Worm (Caenorhabditis elegans) whole organism, late embryonic: ENCODE results near the gene cnnm-2.

Source experiments
- C08G9.2 ChIP-seq: sonication (generic microtip); optimal IDR thresholded peaks from 2 replicates; lab custom pipeline; 2016; ENCODE audit warnings: mild to moderate bottlenecking, missing genetic modification characterization, moderate library complexity, missing compliant biosample characterization
- F13H6.1 ChIP-seq: sonication (generic microtip); optimal IDR thresholded peaks from 2 replicates; lab custom pipeline; 2016; ENCODE audit warnings: missing genetic modification characterization, missing compliant biosample characterization
- K02D7.2 ChIP-seq: sonication (generic microtip); optimal IDR thresholded peaks from 2 replicates; lab custom pipeline; 2017; ENCODE audit warnings: mild to moderate bottlenecking, missing genetic modification characterization, missing compliant biosample characterization
- T23F11.4 ChIP-seq: fragments of 200-800 bp; sonication (Bioruptor generic); optimal IDR thresholded peaks from 2 replicates; lab custom pipeline; 2018; ENCODE audit warnings: mild to moderate bottlenecking, missing genetic modification characterization, missing compliant biosample characterization
- ama-1 ChIP-seq: fragments of 150-350 bp; optimal IDR thresholded peaks from 2 replicates; lab custom pipeline; 2014
- ceh-18 ChIP-seq: sonication (generic microtip); optimal IDR thresholded peaks from 2 replicates; lab custom pipeline; 2016; ENCODE audit warnings: missing genetic modification characterization, missing compliant biosample characterization
- ceh-19 ChIP-seq: fragments of 200-800 bp; sonication (Bioruptor generic); optimal IDR thresholded peaks from 2 replicates; lab custom pipeline; 2018; ENCODE audit warnings: mild to moderate bottlenecking, missing genetic modification characterization, missing compliant biosample characterization
- ceh-2 ChIP-seq: sonication (generic microtip); optimal IDR thresholded peaks from 2 replicates; lab custom pipeline; 2016; ENCODE audit warnings: missing genotype, missing genetic modification characterization, missing compliant biosample characterization
- ceh-22 ChIP-seq: sonication (generic microtip); optimal IDR thresholded peaks from 2 replicates; lab custom pipeline; 2017; ENCODE audit warnings: missing biosample characterization, missing genetic modification characterization
- ceh-24 ChIP-seq: sonication (generic microtip); optimal IDR thresholded peaks from 2 replicates; lab custom pipeline; 2016; ENCODE audit warnings: mild to moderate bottlenecking, missing genetic modification characterization, missing compliant biosample characterization
- ceh-30 ChIP-seq: fragments of 150-350 bp; optimal IDR thresholded peaks from 2 replicates; lab custom pipeline; 2014; ENCODE audit warnings: missing biosample characterization, missing genetic modification characterization
- ceh-45 ChIP-seq: fragments of 200-800 bp; sonication (Bioruptor generic); IDR thresholded peaks from 2 replicates; pipeline ENCODE4 v1.3.6; 2022; ENCODE audit warnings: missing genetic modification reagents, missing genetic modification characterization, missing compliant biosample characterization
- ceh-6 ChIP-seq: fragments of 200-800 bp; sonication (Bioruptor generic); optimal IDR thresholded peaks from 2 replicates; lab custom pipeline; 2018; ENCODE audit warnings: mild to moderate bottlenecking, missing genetic modification characterization, missing compliant biosample characterization
- ceh-9 ChIP-seq: sonication (generic microtip); optimal IDR thresholded peaks from 2 replicates; lab custom pipeline; 2016; ENCODE audit warnings: mild to moderate bottlenecking, missing genetic modification characterization, inconsistent platforms, missing compliant biosample characterization
- che-1 ChIP-seq: sonication (generic microtip); optimal IDR thresholded peaks from 2 replicates; lab custom pipeline; 2016; ENCODE audit warnings: mild to moderate bottlenecking, missing genetic modification characterization, missing compliant biosample characterization
- dve-1 ChIP-seq: sonication (generic microtip); optimal IDR thresholded peaks from 2 replicates; lab custom pipeline; 2017; ENCODE audit warnings: antibody characterized with exemption, mild to moderate bottlenecking, missing genetic modification characterization, missing compliant biosample characterization
- elt-2 ChIP-seq: sonication (generic microtip); optimal IDR thresholded peaks from 2 replicates; lab custom pipeline; 2016; ENCODE audit warnings: missing genetic modification reagents, missing genetic modification characterization, missing compliant biosample characterization
- elt-4 ChIP-seq: sonication (generic microtip); optimal IDR thresholded peaks from 2 replicates; lab custom pipeline; 2016; ENCODE audit warnings: missing genetic modification characterization, missing compliant biosample characterization
- eyg-1 ChIP-seq: sonication (generic microtip); optimal IDR thresholded peaks from 2 replicates; lab custom pipeline; 2016; ENCODE audit warnings: missing genotype, missing genetic modification characterization, missing compliant biosample characterization
- fax-1 ChIP-seq: sonication (generic microtip); optimal IDR thresholded peaks from 2 replicates; lab custom pipeline; 2016; ENCODE audit warnings: missing genotype, missing genetic modification characterization, missing compliant biosample characterization
- fkh-6 ChIP-seq: sonication (generic microtip); optimal IDR thresholded peaks from 2 replicates; lab custom pipeline; 2016; ENCODE audit warnings: missing genetic modification characterization, missing compliant biosample characterization
- gmeb-2 ChIP-seq: sonication (generic microtip); optimal IDR thresholded peaks from 2 replicates; lab custom pipeline; 2016; ENCODE audit warnings: missing genetic modification characterization, inconsistent platforms, missing compliant biosample characterization
- hlh-13 ChIP-seq: fragments of 200-800 bp; sonication (Bioruptor generic); optimal IDR thresholded peaks from 2 replicates; lab custom pipeline; 2018; ENCODE audit warnings: mild to moderate bottlenecking, missing genetic modification characterization, missing compliant biosample characterization
- hlh-15 ChIP-seq: sonication (generic microtip); optimal IDR thresholded peaks from 2 replicates; lab custom pipeline; 2016; ENCODE audit warnings: missing genetic modification characterization, missing compliant biosample characterization
- hlh-8 ChIP-seq: sonication (generic microtip); optimal IDR thresholded peaks from 2 replicates; lab custom pipeline; 2016; ENCODE audit warnings: missing genotype, missing genetic modification characterization, missing compliant biosample characterization
- lim-6 ChIP-seq: sonication (generic microtip); optimal IDR thresholded peaks from 2 replicates; lab custom pipeline; 2016; ENCODE audit warnings: missing genetic modification characterization, missing compliant biosample characterization
- lin-11 ChIP-seq: fragments of 200-800 bp; sonication (Bioruptor generic); optimal IDR thresholded peaks from 2 replicates; lab custom pipeline; 2018; ENCODE audit warnings: mild to moderate bottlenecking, missing genetic modification characterization, missing compliant biosample characterization
- madf-2 ChIP-seq: sonication (generic microtip); optimal IDR thresholded peaks from 2 replicates; lab custom pipeline; 2017; ENCODE audit warnings: missing genetic modification characterization, missing compliant biosample characterization
- nfya-1 ChIP-seq: sonication (generic microtip); optimal IDR thresholded peaks from 2 replicates; lab custom pipeline; 2017; ENCODE audit warnings: missing genetic modification characterization, mild to moderate bottlenecking, missing compliant biosample characterization, antibody characterized with exemption, moderate library complexity
- nhr-11 ChIP-seq: fragments of 150-350 bp; optimal IDR thresholded peaks from 2 replicates; lab custom pipeline; 2014; ENCODE audit warnings: missing biosample characterization, missing genetic modification characterization
- nhr-232 ChIP-seq: sonication (generic microtip); optimal IDR thresholded peaks from 2 replicates; lab custom pipeline; 2016; ENCODE audit warnings: missing genetic modification characterization, missing compliant biosample characterization
- npax-4 ChIP-seq: sonication (generic microtip); optimal IDR thresholded peaks from 2 replicates; lab custom pipeline; 2016; ENCODE audit warnings: missing genetic modification characterization, missing compliant biosample characterization
- odd-2 ChIP-seq: sonication (generic microtip); optimal IDR thresholded peaks from 2 replicates; lab custom pipeline; 2017; ENCODE audit warnings: antibody characterized with exemption, mild to moderate bottlenecking, missing genetic modification characterization, missing compliant biosample characterization
- pax-1 ChIP-seq: fragments of 150-350 bp; optimal IDR thresholded peaks from 2 replicates; lab custom pipeline; 2014; ENCODE audit warnings: missing biosample characterization, missing genetic modification characterization
- pha-2 ChIP-seq: sonication (generic microtip); optimal IDR thresholded peaks from 2 replicates; lab custom pipeline; 2017; ENCODE audit warnings: mild to moderate bottlenecking, missing genetic modification characterization, missing compliant biosample characterization
- pha-4 ChIP-seq: fragments of 150-350 bp; optimal IDR thresholded peaks from 2 replicates; lab custom pipeline; 2018; ENCODE audit warnings: missing biosample characterization, missing genetic modification reagents, missing genetic modification characterization
- pros-1 ChIP-seq: fragments of 150-350 bp; optimal IDR thresholded peaks from 2 replicates; lab custom pipeline; 2014; ENCODE audit warnings: missing biosample characterization, missing genetic modification reagents, missing genetic modification characterization
- sdc-2 ChIP-seq: sonication (generic microtip); optimal IDR thresholded peaks from 2 replicates; lab custom pipeline; 2016; ENCODE audit warnings: missing genotype, missing genetic modification characterization, missing compliant biosample characterization
- sox-2 ChIP-seq: fragments of 200-800 bp; sonication (Bioruptor generic); IDR thresholded peaks from 2 replicates; pipeline ENCODE4 v1.3.6; 2022; ENCODE audit warnings: missing genetic modification reagents, missing genetic modification characterization, missing compliant biosample characterization
- sox-4 ChIP-seq: sonication (generic microtip); optimal IDR thresholded peaks from 2 replicates; lab custom pipeline; 2017; ENCODE audit warnings: mild to moderate bottlenecking, missing genetic modification characterization, inconsistent platforms, missing compliant biosample characterization
- tbx-2 ChIP-seq: sonication (generic microtip); optimal IDR thresholded peaks from 2 replicates; lab custom pipeline; 2016; ENCODE audit warnings: missing genetic modification characterization, missing compliant biosample characterization
- tbx-7 ChIP-seq: sonication (generic microtip); optimal IDR thresholded peaks from 2 replicates; lab custom pipeline; 2016; ENCODE audit warnings: missing genotype, missing genetic modification characterization, missing compliant biosample characterization
- ttx-3 ChIP-seq: sonication (generic microtip); optimal IDR thresholded peaks from 2 replicates; lab custom pipeline; 2016; ENCODE audit warnings: missing genetic modification reagents, missing genetic modification characterization, missing compliant biosample characterization
- unc-3 ChIP-seq, 2 experiments: fragments of 200-800 bp in 1 of 2; sonication (Bioruptor generic) in 1 of 2; sonication (generic microtip) in 1 of 2; conservative IDR thresholded peaks in 1 of 2; optimal IDR thresholded peaks in 1 of 2; 2 replicates each; pipeline versions ENCODE4 v1.3.6 to Lab custom; 2016 to 2022; ENCODE audit warnings: missing compliant biosample characterization in 2 of 2, missing genetic modification characterization in 2 of 2, missing genetic modification reagents in 1 of 2
- unc-42 ChIP-seq: sonication (generic microtip); optimal IDR thresholded peaks from 2 replicates; lab custom pipeline; 2016; ENCODE audit warnings: missing genotype, missing genetic modification characterization, missing compliant biosample characterization
- unc-55 ChIP-seq: sonication (generic microtip); optimal IDR thresholded peaks from 2 replicates; lab custom pipeline; 2017; ENCODE audit warnings: missing biosample characterization, missing genetic modification reagents, missing genetic modification characterization
- zip-5 ChIP-seq: sonication (generic microtip); optimal IDR thresholded peaks from 2 replicates; lab custom pipeline; 2016; ENCODE audit warnings: missing genetic modification characterization, missing compliant biosample characterization
- ztf-16 ChIP-seq: sonication (generic microtip); optimal IDR thresholded peaks from 2 replicates; lab custom pipeline; 2017; ENCODE audit warnings: missing genetic modification characterization, missing compliant biosample characterization

The cnnm-2 gene

ce11 chrX:8835887-8836348 lies 24.0 kb downstream of the cnnm-2 start, which contains the start of gene C28G1.2 (continued):
- no peak for TF ChIP-seq pha-4 (tag; lab: Kevin White, UChicago)
- peak; percentile 91 for TF ChIP-seq hlh-15 (tag; lab: Kevin White, UChicago)
- TF ChIP-seq T23F11.4 (GFP tag; lab: Kevin White, UChicago) = peak; percentile 96
- peak; percentile 71 for TF ChIP-seq odd-2 (tag; lab: Kevin White, UChicago)
- peak; percentile 87 for TF ChIP-seq C08G9.2 (tag; lab: Kevin White, UChicago)
- peak; percentile 95 for TF ChIP-seq ceh-19 (GFP tag; lab: Kevin White, UChicago)
- no peak for TF ChIP-seq ama-1 (lab: Kevin White, UChicago)
- TF ChIP-seq fkh-6 = peak; percentile 91
- peak; percentile 8 for TF ChIP-seq ceh-22
- TF ChIP-seq sox-2 (GFP tag; lab: Robert Waterston, UW) = peak; percentile 86
- peak; percentile 74 for TF ChIP-seq lim-6 (tag; lab: Kevin White, UChicago)
- TF ChIP-seq sdc-2 = peak; percentile 93
- peak; percentile 89 for TF ChIP-seq fax-1 (tag; lab: Kevin White, UChicago)
- TF ChIP-seq pros-1 (tag; lab: Kevin White, UChicago) = peak; percentile 75
- TF ChIP-seq elt-4 (tag; lab: Kevin White, UChicago) = peak; percentile 90
- peak; percentile 93 for TF ChIP-seq madf-2 (tag; lab: Kevin White, UChicago)
- TF ChIP-seq pha-2 = peak; percentile 94
- TF ChIP-seq gmeb-2 = peak; percentile 94
- peak; percentile 93 for TF ChIP-seq ztf-16
- peak; percentile 95 for TF ChIP-seq ceh-6 (GFP tag; lab: Kevin White, UChicago)
- TF ChIP-seq dve-1 (tag; lab: Kevin White, UChicago) = peak; percentile 89
- TF ChIP-seq ceh-24 (tag; lab: Kevin White, UChicago) = peak; percentile 79
- TF ChIP-seq nfya-1 (tag; lab: Kevin White, UChicago) = peak; percentile 89
- peak; percentile 77 for TF ChIP-seq tbx-7 (tag; lab: Kevin White, UChicago)
- TF ChIP-seq ttx-3 (tag; lab: Kevin White, UChicago) = peak; percentile 95
- TF ChIP-seq ceh-30 (tag; lab: Kevin White, UChicago) = peak; percentile 88
- TF ChIP-seq ceh-9 (tag; lab: Kevin White, UChicago) = peak; percentile 87
- TF ChIP-seq tbx-2 (tag; lab: Kevin White, UChicago) = peak; percentile 95
- peak; percentile 91 for TF ChIP-seq lin-11
- peak; percentile 94 for TF ChIP-seq F13H6.1 (tag; lab: Kevin White, UChicago)
- peak; percentile 96 for TF ChIP-seq elt-2 (tag; lab: Kevin White, UChicago)
- peak; percentile 94 for TF ChIP-seq ceh-18 (tag; lab: Kevin White, UChicago)
- peak; percentile 85 for TF ChIP-seq npax-4
- TF ChIP-seq unc-3 (GFP tag; conservative IDR thresholded peaks at IDR 0.05; lab: Robert Waterston, UW) = peak; percentile 97
- peak; percentile 94 for TF ChIP-seq unc-3 (tag; optimal IDR thresholded peaks at IDR 0.05; lab: Kevin White, UChicago)
- TF ChIP-seq K02D7.2 (tag; lab: Kevin White, UChicago) = peak; percentile 94
- peak; percentile 87 for TF ChIP-seq hlh-8 (tag; lab: Kevin White, UChicago)
- TF ChIP-seq unc-42 (tag; lab: Kevin White, UChicago) = peak; percentile 93
- TF ChIP-seq ceh-2 (tag; lab: Kevin White, UChicago) = peak; percentile 89
- TF ChIP-seq nhr-232 (tag; lab: Kevin White, UChicago) = peak; percentile 90
- peak; percentile 80 for TF ChIP-seq zip-5
- TF ChIP-seq unc-55 (GFP tag; lab: Kevin White, UChicago) = peak; percentile 25
- TF ChIP-seq eyg-1 (tag; lab: Kevin White, UChicago) = peak; percentile 95
- TF ChIP-seq che-1 (tag; lab: Kevin White, UChicago) = peak; percentile 93
- TF ChIP-seq sox-4 (tag; lab: Kevin White, UChicago) = peak; percentile 94
- peak; percentile 97 for TF ChIP-seq hlh-13 (GFP tag; lab: Kevin White, UChicago)
- TF ChIP-seq ceh-45 = peak; percentile 94
- no peak for TF ChIP-seq nhr-11 (tag; lab: Kevin White, UChicago)
- peak; percentile 26 for TF ChIP-seq pax-1
